Fruit fly (Drosophila melanogaster): Measurements from ENCODE around the gene CG7800.
A peak's percentile ranks its signal among the peaks of the same experiment; 100 is the strongest.

CG7800 gene

dm6 chr3R:8233864-8234263, 16.1 kb downstream of the CG7800 start (continued):
- TF ChIP-seq nerfin-1 (tag; optimal IDR thresholded peaks at IDR 0.05), result no peak
- TF ChIP-seq oc (tag; optimal IDR thresholded peaks at IDR 0.05), result no peak
- no peak for TF ChIP-seq Doc2 (GFP tag; IDR thresholded peaks at IDR 0.05)
- TF ChIP-seq CG17359 (tag; optimal IDR thresholded peaks at IDR 0.05), result peak; percentile 9
- TF ChIP-seq shn (GFP tag; optimal IDR thresholded peaks at IDR 0.05), result no peak
- peak; percentile 35 for TF ChIP-seq CG10979 (tag; optimal IDR thresholded peaks at IDR 0.05)
- TF ChIP-seq wek (GFP tag; optimal IDR thresholded peaks at IDR 0.05), result no peak
- peak; percentile 35 for TF ChIP-seq MESR4 (GFP tag; optimal IDR thresholded peaks at IDR 0.05)
- no peak for TF ChIP-seq Dip3 (GFP tag; optimal IDR thresholded peaks at IDR 0.05)
- TF ChIP-seq Mrtf (GFP tag; IDR thresholded peaks at IDR 0.05), result no peak
- no peak for TF ChIP-seq CG3838 (GFP tag; optimal IDR thresholded peaks at IDR 0.05)
- TF ChIP-seq H2.0 (GFP tag; IDR thresholded peaks at IDR 0.05), result peak; percentile 26; the same call in 1 of the 2 replicates
- no peak for TF ChIP-seq B-H2 (GFP tag; optimal IDR thresholded peaks at IDR 0.05)
- no peak for TF ChIP-seq Stat92E (GFP tag; optimal IDR thresholded peaks at IDR 0.05)
- no peak for TF ChIP-seq Aef1 (GFP tag; IDR thresholded peaks at IDR 0.05)
- no peak for TF ChIP-seq Scr (GFP tag; IDR thresholded peaks at IDR 0.05; ENCODE audit: partially characterized antibody)
- no peak for TF ChIP-seq salm (tag; optimal IDR thresholded peaks at IDR 0.05)
- TF ChIP-seq Oli (tag; optimal IDR thresholded peaks at IDR 0.05), result peak; percentile 16
- no peak for TF ChIP-seq Hr51 (GFP tag; optimal IDR thresholded peaks at IDR 0.05)
- TF ChIP-seq dati (GFP tag; IDR thresholded peaks at IDR 0.05), result no peak
- TF ChIP-seq Dll (GFP tag; IDR thresholded peaks at IDR 0.05; ENCODE audit: partially characterized antibody), result 0 out of 4 replicates have a peak, but pooled peaks have one; percentile 5
- peak; percentile 57; the same call in 1 of the 2 replicates for TF ChIP-seq Xrp1 (GFP tag; IDR thresholded peaks at IDR 0.05)
- TF ChIP-seq bowl (GFP tag; IDR thresholded peaks at IDR 0.05), result no peak
- TF ChIP-seq pnt (GFP tag; optimal IDR thresholded peaks at IDR 0.05), result no peak
- no peak for TF ChIP-seq ewg (GFP tag; optimal IDR thresholded peaks at IDR 0.05)
- TF ChIP-seq ATbp (GFP tag; optimal IDR thresholded peaks at IDR 0.05), result peak; percentile 14
- TF ChIP-seq sisA (GFP tag; IDR thresholded peaks at IDR 0.05), result no peak
- TF ChIP-seq mam (GFP tag; optimal IDR thresholded peaks at IDR 0.05), result no peak
- TF ChIP-seq caup (GFP tag; optimal IDR thresholded peaks at IDR 0.05; ENCODE audit: severe bottlenecking), result no peak
- TF ChIP-seq CG11093 (GFP tag; IDR thresholded peaks at IDR 0.05), result no peak
- TF ChIP-seq CG6254 (GFP tag; optimal IDR thresholded peaks at IDR 0.05), result no peak
- TF ChIP-seq dpn (GFP tag; optimal IDR thresholded peaks at IDR 0.05), result peak in 1 of 2 experiments; percentile 16
- TF ChIP-seq CG11696 (GFP tag; IDR thresholded peaks at IDR 0.05), result no peak
- TF ChIP-seq CrebB (tag; optimal IDR thresholded peaks at IDR 0.05), result no peak
- TF ChIP-seq Fer1 (GFP tag; optimal IDR thresholded peaks at IDR 0.05), result no peak
- no peak for TF ChIP-seq CG16863 (GFP tag; optimal IDR thresholded peaks at IDR 0.05)
- peak; percentile 59 for TF ChIP-seq CG1603 (tag; optimal IDR thresholded peaks at IDR 0.05)
- no peak for TF ChIP-seq CG15479 (GFP tag; optimal IDR thresholded peaks at IDR 0.05)
- peak; percentile 3 for TF ChIP-seq CoRest (tag; optimal IDR thresholded peaks at IDR 0.05)
- TF ChIP-seq lola (GFP tag; optimal IDR thresholded peaks at IDR 0.05), result peak in 1 of 3 experiments; percentile 38
- TF ChIP-seq CG2875 (GFP tag; optimal IDR thresholded peaks at IDR 0.05), result peak; percentile 17
- TF ChIP-seq wdn (GFP tag; IDR thresholded peaks at IDR 0.05), result no peak
- TF ChIP-seq Trl (optimal IDR thresholded peaks at IDR 0.05), result peak in 1 of 2 experiments; percentile 23
- TF ChIP-seq Trl (GFP tag; optimal IDR thresholded peaks at IDR 0.05), result no peak
- no peak for TF ChIP-seq CG7839 (tag; optimal IDR thresholded peaks at IDR 0.05)
- no peak for TF ChIP-seq sna (GFP tag; IDR thresholded peaks at IDR 0.05; ENCODE audit: partially characterized antibody)
- no peak for TF ChIP-seq Usf (GFP tag; optimal IDR thresholded peaks at IDR 0.05)
- TF ChIP-seq Kr (GFP tag; optimal IDR thresholded peaks at IDR 0.05), result no peak
- peak; percentile 16 for TF ChIP-seq fd96Cb (tag; optimal IDR thresholded peaks at IDR 0.05)
- TF ChIP-seq gce (GFP tag; IDR thresholded peaks at IDR 0.05), result 0 out of 3 replicates have a peak, but pooled peaks have one; percentile 25

Data from whole organism, embryonic.